Worm (Caenorhabditis elegans) whole organism, mixed stage, embryonic: ENCODE measurements around the gene gpa-7.
A peak's percentile ranks its signal among the peaks of the same experiment; 100 is the strongest.

Experiments used
- M03D4.4 ChIP-seq: sonication (generic microtip); optimal IDR thresholded peaks from 2 replicates; lab custom pipeline; 2017; ENCODE audit warnings: mild to moderate bottlenecking, missing genetic modification characterization, missing compliant biosample characterization
- bed-3 ChIP-seq: fragments of 200-800 bp; sonication (Bioruptor generic); optimal IDR thresholded peaks from 3 replicates; lab custom pipeline; 2018; ENCODE audit warnings: mild to moderate bottlenecking, missing genetic modification characterization, moderate library complexity, missing compliant biosample characterization
- blmp-1 ChIP-seq: fragments of 150-350 bp; optimal IDR thresholded peaks from 2 replicates; lab custom pipeline; 2014; ENCODE audit warnings: missing biosample characterization, missing genetic modification characterization
- ceh-39 ChIP-seq: fragments of 150-350 bp; optimal IDR thresholded peaks from 2 replicates; lab custom pipeline; 2014; ENCODE audit warnings: missing biosample characterization, missing genetic modification characterization
- ceh-43 ChIP-seq: fragments of 200-800 bp; sonication (Bioruptor generic); optimal IDR thresholded peaks from 2 replicates; lab custom pipeline; 2018; ENCODE audit warnings: mild to moderate bottlenecking, missing genetic modification characterization, moderate library complexity, missing compliant biosample characterization
- ceh-83 ChIP-seq: fragments of 200-800 bp; sonication (Bioruptor generic); optimal IDR thresholded peaks from 2 replicates; lab custom pipeline; 2018; ENCODE audit warnings: mild to moderate bottlenecking, missing genetic modification characterization, missing compliant biosample characterization
- ces-1 ChIP-seq: fragments of 150-350 bp; optimal IDR thresholded peaks from 2 replicates; lab custom pipeline; 2014; ENCODE audit warnings: missing biosample characterization, missing genetic modification reagents, missing genetic modification characterization
- cnd-1 ChIP-seq: fragments of 200-800 bp; sonication (Bioruptor generic); optimal IDR thresholded peaks from 2 replicates; lab custom pipeline; 2018; ENCODE audit warnings: mild to moderate bottlenecking, missing genetic modification characterization, missing compliant biosample characterization
- drap-1 ChIP-seq: fragments of 200-800 bp; sonication (Bioruptor generic); optimal IDR thresholded peaks from 3 replicates; lab custom pipeline; 2018; ENCODE audit warnings: mild to moderate bottlenecking, missing genetic modification characterization, missing compliant biosample characterization
- elt-1 ChIP-seq: sonication (generic microtip); optimal IDR thresholded peaks from 2 replicates; lab custom pipeline; 2017; ENCODE audit warnings: missing genetic modification characterization, mild to moderate bottlenecking, missing compliant biosample characterization, antibody characterized with exemption, moderate library complexity, borderline replicate concordance; ENCODE audit not compliant: insufficient read depth
- flh-1 ChIP-seq: fragments of 200-800 bp; sonication (Bioruptor generic); optimal IDR thresholded peaks from 2 replicates; lab custom pipeline; 2018; ENCODE audit warnings: mild to moderate bottlenecking, missing genetic modification characterization, moderate library complexity, missing compliant biosample characterization
- ham-2 ChIP-seq: fragments of 200-800 bp; sonication (Bioruptor generic); optimal IDR thresholded peaks from 2 replicates; lab custom pipeline; 2018; ENCODE audit warnings: mild to moderate bottlenecking, missing genetic modification characterization, missing compliant biosample characterization
- hlh-1 ChIP-seq: fragments of 150-350 bp; optimal IDR thresholded peaks from 2 replicates; lab custom pipeline; 2014; ENCODE audit warnings: missing biosample characterization, missing genetic modification reagents, missing genetic modification characterization
- lin-13 ChIP-seq: fragments of 150-350 bp; optimal IDR thresholded peaks from 2 replicates; lab custom pipeline; 2014; ENCODE audit warnings: missing biosample characterization, missing genetic modification characterization
- lsy-2 ChIP-seq: fragments of 150-350 bp; optimal IDR thresholded peaks from 2 replicates; lab custom pipeline; 2014; ENCODE audit warnings: missing biosample characterization, missing genetic modification characterization
- mab-5 ChIP-seq: fragments of 150-350 bp; optimal IDR thresholded peaks from 2 replicates; lab custom pipeline; 2014; ENCODE audit warnings: missing biosample characterization, missing genetic modification characterization
- mep-1 ChIP-seq: fragments of 150-350 bp; optimal IDR thresholded peaks from 2 replicates; lab custom pipeline; 2017; ENCODE audit warnings: missing biosample characterization, missing genetic modification reagents, missing genetic modification characterization, inconsistent platforms
- mls-2 ChIP-seq: sonication (generic microtip); optimal IDR thresholded peaks from 2 replicates; lab custom pipeline; 2016; ENCODE audit warnings: mild to moderate bottlenecking, missing genetic modification characterization, moderate library complexity, missing compliant biosample characterization
- nhr-12 ChIP-seq: fragments of 150-350 bp; optimal IDR thresholded peaks from 2 replicates; lab custom pipeline; 2014; ENCODE audit warnings: missing biosample characterization, missing genetic modification characterization
- nhr-2 ChIP-seq: fragments of 150-350 bp; optimal IDR thresholded peaks from 2 replicates; lab custom pipeline; 2014; ENCODE audit warnings: missing biosample characterization, missing genetic modification characterization
- nhr-237 ChIP-seq: fragments of 150-350 bp; optimal IDR thresholded peaks from 2 replicates; lab custom pipeline; 2014; ENCODE audit warnings: missing biosample characterization, missing genetic modification characterization
- nhr-76 ChIP-seq: sonication (generic microtip); optimal IDR thresholded peaks from 2 replicates; lab custom pipeline; 2017; ENCODE audit warnings: missing biosample characterization, missing genetic modification characterization
- pha-4 ChIP-seq: fragments of 150-350 bp; optimal IDR thresholded peaks from 2 replicates; lab custom pipeline; 2018; ENCODE audit warnings: missing biosample characterization, missing genetic modification reagents, missing genetic modification characterization
- snpc-4 ChIP-seq: fragments of 150-350 bp; optimal IDR thresholded peaks from 2 replicates; lab custom pipeline; 2014; ENCODE audit warnings: missing biosample characterization, missing genetic modification characterization
- sptf-1 ChIP-seq: sonication (generic microtip); optimal IDR thresholded peaks from 2 replicates; lab custom pipeline; 2017; ENCODE audit warnings: mild to moderate bottlenecking, missing genetic modification characterization, moderate library complexity, missing compliant biosample characterization
- tbx-8 ChIP-seq: fragments of 200-800 bp; sonication (Bioruptor generic); optimal IDR thresholded peaks from 2 replicates; lab custom pipeline; 2018; ENCODE audit warnings: mild to moderate bottlenecking, missing genetic modification characterization, moderate library complexity, missing compliant biosample characterization
- unc-120 ChIP-seq: sonication (generic microtip); optimal IDR thresholded peaks from 2 replicates; lab custom pipeline; 2017; ENCODE audit warnings: missing genetic modification characterization, missing compliant biosample characterization; ENCODE audit not compliant: poor library complexity, severe bottlenecking
- unc-39 ChIP-seq: fragments of 150-350 bp; optimal IDR thresholded peaks from 2 replicates; lab custom pipeline; 2014; ENCODE audit warnings: missing biosample characterization, missing genetic modification characterization
- unc-62 ChIP-seq: fragments of 150-350 bp; optimal IDR thresholded peaks from 2 replicates; lab custom pipeline; 2014; ENCODE audit warnings: missing biosample characterization, missing genetic modification reagents, missing genetic modification characterization
- zip-8 ChIP-seq: fragments of 150-350 bp; optimal IDR thresholded peaks from 2 replicates; lab custom pipeline; 2014; ENCODE audit warnings: missing biosample characterization, missing genetic modification characterization
- ztf-11 ChIP-seq: fragments of 150-350 bp; optimal IDR thresholded peaks from 2 replicates; lab custom pipeline; 2014; ENCODE audit warnings: missing biosample characterization, missing genetic modification characterization

Gene gpa-7

DNA sequence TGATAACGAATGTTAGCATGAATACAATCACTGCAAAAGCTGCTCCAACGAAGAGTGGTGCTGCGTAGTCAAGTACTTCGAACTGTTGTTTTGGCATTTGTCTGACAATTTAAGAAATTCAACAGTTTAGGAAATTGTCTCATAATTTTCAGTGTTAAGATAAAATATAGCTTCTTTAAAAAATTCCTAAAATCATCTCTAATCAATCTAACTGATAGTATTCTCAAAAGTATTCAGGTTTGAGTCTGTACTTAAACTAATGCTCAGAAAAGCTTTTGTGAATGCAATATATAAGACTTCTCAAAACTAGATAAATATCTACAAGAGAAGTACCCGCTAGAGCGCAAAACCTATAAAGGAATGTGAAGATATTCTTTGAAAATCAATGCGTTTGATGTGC lies 8.9 kb upstream of the gpa-7 start, which contains the start of gene R10H10.4:
Gene R10H10.4, minus strand, starts transcription at position 101 of the 400 bp plus-strand sequence.
- no peak for TF ChIP-seq elt-1 (tag; lab: Kevin White, UChicago)
- TF ChIP-seq mep-1 (tag; lab: Kevin White, UChicago) = no peak
- no peak for TF ChIP-seq nhr-2 (tag; lab: Kevin White, UChicago)
- TF ChIP-seq ham-2 = no peak
- no peak for TF ChIP-seq sptf-1
- no peak for TF ChIP-seq zip-8
- TF ChIP-seq cnd-1 = no peak
- no peak for TF ChIP-seq mab-5
- no peak for TF ChIP-seq unc-39 (tag; lab: Kevin White, UChicago)
- TF ChIP-seq snpc-4 (tag; lab: Kevin White, UChicago) = no peak
- TF ChIP-seq tbx-8 (GFP tag; lab: Kevin White, UChicago) = no peak
- no peak for TF ChIP-seq ceh-43 (GFP tag; lab: Kevin White, UChicago)
- no peak for TF ChIP-seq unc-120 (tag; lab: Kevin White, UChicago)
- no peak for TF ChIP-seq unc-62 (GFP tag; lab: Kevin White, UChicago)
- TF ChIP-seq ces-1 (GFP tag; lab: Kevin White, UChicago) = no peak
- TF ChIP-seq flh-1 (GFP tag; lab: Kevin White, UChicago) = no peak
- no peak for TF ChIP-seq blmp-1
- TF ChIP-seq ceh-83 (GFP tag; lab: Kevin White, UChicago) = no peak
- no peak for TF ChIP-seq nhr-12
- TF ChIP-seq, all 35 proteins: peak for 0

DNA sequence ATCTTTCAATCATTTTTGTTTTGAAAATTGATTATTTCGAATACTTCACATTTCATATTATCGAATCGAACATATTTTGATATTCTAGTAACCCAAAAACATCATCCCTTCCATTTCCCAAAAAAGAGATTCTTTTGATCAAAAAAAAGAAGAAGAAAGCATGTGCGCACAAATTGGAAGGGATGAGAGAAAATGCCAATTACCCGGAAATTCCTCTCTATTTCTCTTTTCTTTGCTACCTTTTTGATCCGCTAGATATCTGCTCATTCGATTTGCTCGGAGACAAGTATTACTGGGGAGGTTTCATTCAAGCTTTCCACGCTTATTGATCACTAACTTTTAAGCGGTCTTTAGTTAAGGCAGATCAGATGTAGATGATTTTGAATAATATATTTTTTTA lies 7.0 kb upstream of the gpa-7 start:
- TF ChIP-seq elt-1 (tag; lab: Kevin White, UChicago) = no peak
- TF ChIP-seq ces-1 (GFP tag; lab: Kevin White, UChicago) = peak; percentile 85
- TF ChIP-seq, all 35 proteins: peak for 1

DNA sequence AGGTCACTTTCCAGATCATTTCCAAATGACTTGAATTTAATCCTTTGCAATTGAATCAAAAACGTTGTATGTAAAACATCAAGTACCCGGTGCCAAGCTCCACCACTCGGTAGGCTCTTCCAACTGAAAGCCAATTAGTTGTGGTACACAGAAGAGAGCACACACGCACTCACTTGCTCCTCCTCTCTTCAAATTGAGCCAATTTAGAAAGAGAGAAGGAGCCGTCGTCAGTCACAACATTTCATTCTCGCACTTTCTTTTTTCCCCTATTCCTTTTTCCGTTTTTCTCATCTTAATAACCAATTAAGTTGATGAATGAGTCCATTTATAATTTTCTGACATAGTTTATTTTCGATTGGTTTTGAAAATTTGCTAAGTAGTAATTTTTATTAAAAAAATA lies 5.6 kb upstream of the gpa-7 start:
- TF ChIP-seq bed-3 (GFP tag; lab: Kevin White, UChicago) (no peak), ces-1 (GFP tag; lab: Kevin White, UChicago) (peak; percentile 73)

DNA sequence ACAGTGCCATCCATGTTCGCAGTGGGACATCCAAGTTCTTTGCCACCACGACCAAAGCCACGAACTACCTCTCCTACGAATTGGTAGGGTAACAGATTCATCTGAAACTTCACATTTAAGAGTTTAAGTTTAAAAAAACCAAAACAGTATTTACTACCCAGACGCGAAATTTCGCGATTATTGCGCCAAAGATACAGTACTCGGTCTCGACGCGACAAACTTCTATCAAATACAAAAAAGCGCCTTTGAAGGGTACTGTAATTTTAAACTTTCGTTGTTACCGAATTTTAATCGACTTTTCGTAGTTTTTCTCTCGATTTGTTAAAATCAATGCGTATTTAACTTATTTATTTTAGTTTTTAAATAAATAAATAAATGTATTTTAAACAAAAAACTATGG lies 5.6 kb downstream of the gpa-7 start, which contains the start of gene rfk-1:
Gene rfk-1, minus strand, starts transcription at position 101 of the 400 bp plus-strand sequence.
- TF ChIP-seq lsy-2 (tag; lab: Kevin White, UChicago) (no peak), hlh-1 (no peak), nhr-2 (tag; lab: Kevin White, UChicago) (no peak), ham-2 (no peak), zip-8 (no peak), nhr-12 (no peak), flh-1 (GFP tag; lab: Kevin White, UChicago) (no peak), pha-4 (tag; lab: Kevin White, UChicago) (no peak), mab-5 (no peak), ztf-11 (no peak), snpc-4 (tag; lab: Kevin White, UChicago) (no peak), mls-2 (tag; lab: Kevin White, UChicago) (no peak), ceh-39 (tag; lab: Kevin White, UChicago) (no peak), lin-13 (tag; lab: Kevin White, UChicago) (no peak), ceh-83 (GFP tag; lab: Kevin White, UChicago) (no peak)

DNA sequence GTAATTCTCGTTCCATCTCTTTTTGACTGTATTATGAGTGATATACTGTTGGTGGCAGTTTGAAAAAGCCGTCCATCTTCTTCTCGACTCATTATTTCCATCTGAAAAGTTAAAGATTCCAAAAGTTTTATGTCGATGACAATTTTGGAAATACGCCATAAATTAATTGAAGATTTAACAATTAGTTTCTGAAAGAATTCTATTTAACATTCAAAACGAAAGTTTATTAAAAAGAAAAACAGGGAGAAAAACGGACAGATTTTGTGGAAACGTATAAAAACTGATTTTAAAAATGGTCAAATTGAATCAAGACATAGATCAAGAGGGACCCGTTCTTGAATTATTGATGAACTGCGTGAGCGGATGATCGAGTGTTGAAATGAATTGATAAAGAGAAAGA lies 10.0 kb downstream of the gpa-7 start, which contains the start of gene R10H10.7:
Gene R10H10.7, minus strand, starts transcription at position 101 of the 400 bp plus-strand sequence.
- TF ChIP-seq ces-1 (GFP tag; lab: Kevin White, UChicago) = no peak
- TF ChIP-seq mep-1 (tag; lab: Kevin White, UChicago) = no peak
- no peak for TF ChIP-seq nhr-12
- TF ChIP-seq ceh-83 (GFP tag; lab: Kevin White, UChicago) = no peak
- TF ChIP-seq hlh-1 = no peak
- no peak for TF ChIP-seq pha-4 (tag; lab: Kevin White, UChicago)
- no peak for TF ChIP-seq flh-1 (GFP tag; lab: Kevin White, UChicago)
- no peak for TF ChIP-seq unc-62 (GFP tag; lab: Kevin White, UChicago)
- TF ChIP-seq ceh-39 (tag; lab: Kevin White, UChicago) = no peak
- TF ChIP-seq nhr-237 (tag; lab: Kevin White, UChicago) = no peak
- TF ChIP-seq nhr-2 (tag; lab: Kevin White, UChicago) = no peak
- TF ChIP-seq drap-1 = no peak
- no peak for TF ChIP-seq nhr-76 (tag; lab: Kevin White, UChicago)
- no peak for TF ChIP-seq M03D4.4 (tag; lab: Kevin White, UChicago)
- TF ChIP-seq zip-8 = no peak
- no peak for TF ChIP-seq mls-2 (tag; lab: Kevin White, UChicago)
- no peak for TF ChIP-seq blmp-1
- no peak for TF ChIP-seq ztf-11
- no peak for TF ChIP-seq tbx-8 (GFP tag; lab: Kevin White, UChicago)
- TF ChIP-seq, all 35 proteins: peak for 0
